Worm (Caenorhabditis elegans) whole organism, L4 larva: ENCODE results near the gene K09E2.3.
A peak's percentile ranks its signal among the peaks of the same experiment; 100 is the strongest.

Source experiments
- D1046.2 ChIP-seq: fragments of 200-800 bp; sonication (Bioruptor generic); IDR thresholded peaks from 2 replicates; pipeline ENCODE4 v1.3.6; 2022; ENCODE audit warnings: missing genetic modification characterization, missing compliant biosample characterization
- F44E2.7 ChIP-seq: fragments of 200-800 bp; sonication (Bioruptor generic); IDR thresholded peaks from 2 replicates; pipeline ENCODE4 v2.1.2; 2022; ENCODE audit warnings: missing genetic modification characterization, missing compliant biosample characterization
- T20F7.1 ChIP-seq: fragments of 200-800 bp; sonication (Bioruptor generic); optimal IDR thresholded peaks from 2 replicates; lab custom pipeline; 2018; ENCODE audit warnings: mild to moderate bottlenecking, missing genetic modification characterization, missing compliant biosample characterization
- Y75B8A.6 ChIP-seq: fragments of 200-800 bp; sonication (Bioruptor generic); IDR thresholded peaks from 2 replicates; pipeline ENCODE4 v1.3.6; 2022; ENCODE audit warnings: missing genetic modification reagents, missing genetic modification characterization, missing compliant biosample characterization
- aly-2 ChIP-seq: sonication (generic microtip); optimal IDR thresholded peaks from 2 replicates; lab custom pipeline; 2018; ENCODE audit warnings: missing biosample characterization, missing genetic modification characterization
- ama-1 ChIP-seq: fragments of 150-350 bp; optimal IDR thresholded peaks from 2 replicates; lab custom pipeline; 2014; ENCODE audit warnings: inconsistent platforms, mixed read lengths
- attf-4 ChIP-seq: sonication (generic microtip); optimal IDR thresholded peaks from 3 replicates; lab custom pipeline; 2017; ENCODE audit warnings: missing biosample characterization, missing genetic modification characterization
- ceh-20 ChIP-seq: fragments of 200-800 bp; sonication (Bioruptor generic); IDR thresholded peaks from 2 replicates; pipeline ENCODE4 v1.3.6; 2022; ENCODE audit warnings: missing genetic modification reagents, missing genetic modification characterization, missing compliant biosample characterization
- ceh-28 ChIP-seq: fragments of 150-350 bp; optimal IDR thresholded peaks from 2 replicates; lab custom pipeline; 2014; ENCODE audit warnings: missing biosample characterization, missing genetic modification reagents, missing genetic modification characterization
- ceh-44 ChIP-seq: fragments of 200-800 bp; sonication (Bioruptor generic); IDR thresholded peaks from 2 replicates; pipeline ENCODE4 v1.3.6; 2022; ENCODE audit warnings: missing genetic modification reagents, missing genetic modification characterization, missing compliant biosample characterization
- ceh-82 ChIP-seq: sonication (generic microtip); optimal IDR thresholded peaks from 2 replicates; lab custom pipeline; 2017; ENCODE audit warnings: missing biosample characterization, missing genetic modification characterization
- ces-1 ChIP-seq: fragments of 150-350 bp; sonication (generic microtip); optimal IDR thresholded peaks from 4 replicates; lab custom pipeline; 2014; ENCODE audit warnings: missing biosample characterization, missing genetic modification reagents, missing genetic modification characterization
- cey-2 ChIP-seq: sonication (generic microtip); optimal IDR thresholded peaks from 3 replicates; lab custom pipeline; 2017; ENCODE audit warnings: missing genetic modification characterization, mild to moderate bottlenecking, missing compliant biosample characterization, antibody characterized with exemption, borderline replicate concordance; ENCODE audit not compliant: insufficient read depth
- daf-16 ChIP-seq, 3 experiments: sonication (generic microtip); optimal IDR thresholded peaks; 2 replicates each; lab custom pipeline; 2016 to 2017; ENCODE audit warnings: missing genetic modification characterization in 3 of 3, missing genetic modification reagents in 3 of 3, mild to moderate bottlenecking in 2 of 3, missing compliant biosample characterization in 2 of 3, missing biosample characterization in 1 of 3, moderate library complexity in 1 of 3
- dmd-6 ChIP-seq: fragments of 200-800 bp; sonication (Bioruptor generic); IDR thresholded peaks from 2 replicates; pipeline ENCODE4 v1.3.6; 2022; ENCODE audit warnings: missing genetic modification reagents, missing genetic modification characterization, missing compliant biosample characterization
- dmd-8 ChIP-seq: fragments of 200-800 bp; sonication (Bioruptor generic); IDR thresholded peaks from 2 replicates; pipeline ENCODE4 v1.3.6; 2022; ENCODE audit warnings: missing genetic modification characterization, missing compliant biosample characterization
- dve-1 ChIP-seq: sonication (generic microtip); optimal IDR thresholded peaks from 2 replicates; lab custom pipeline; 2017; ENCODE audit warnings: antibody characterized with exemption, mild to moderate bottlenecking, missing genetic modification characterization, missing compliant biosample characterization; ENCODE audit not compliant: insufficient read depth
- egl-27 ChIP-seq: sonication (generic microtip); optimal IDR thresholded peaks from 3 replicates; lab custom pipeline; 2017; ENCODE audit warnings: missing biosample characterization, missing genetic modification reagents, missing genetic modification characterization
- fos-1 ChIP-seq: fragments of 150-350 bp; optimal IDR thresholded peaks from 2 replicates; lab custom pipeline; 2014; ENCODE audit warnings: missing biosample characterization, missing genetic modification characterization
- gei-8 ChIP-seq: fragments of 200-800 bp; sonication (Bioruptor generic); optimal IDR thresholded peaks from 2 replicates; lab custom pipeline; 2018; ENCODE audit warnings: mild to moderate bottlenecking, missing genetic modification characterization, missing compliant biosample characterization
- jun-1 ChIP-seq: fragments of 150-350 bp; optimal IDR thresholded peaks from 2 replicates; lab custom pipeline; 2014; ENCODE audit warnings: missing biosample characterization, missing genetic modification reagents, missing genetic modification characterization
- lim-7 ChIP-seq: fragments of 200-800 bp; sonication (Bioruptor generic); IDR thresholded peaks from 2 replicates; pipeline ENCODE4 v1.3.6; 2022; ENCODE audit warnings: missing genetic modification characterization, missing compliant biosample characterization
- lin-1 ChIP-seq: fragments of 200-800 bp; sonication (Bioruptor generic); IDR thresholded peaks from 2 replicates; pipeline ENCODE4 v1.3.6; 2022; ENCODE audit warnings: missing genetic modification reagents, missing genetic modification characterization, missing compliant biosample characterization
- lin-13 ChIP-seq: fragments of 150-350 bp; optimal IDR thresholded peaks from 2 replicates; lab custom pipeline; 2014; ENCODE audit warnings: missing biosample characterization, missing genetic modification reagents, missing genetic modification characterization
- lin-38 ChIP-seq: fragments of 200-800 bp; sonication (Bioruptor generic); IDR thresholded peaks from 2 replicates; pipeline ENCODE4 v1.3.6; 2022; ENCODE audit warnings: missing genetic modification reagents, missing genetic modification characterization, missing compliant biosample characterization
- lin-39 ChIP-seq: fragments of 150-350 bp; optimal IDR thresholded peaks from 2 replicates; lab custom pipeline; 2014; ENCODE audit warnings: missing biosample characterization, missing genetic modification reagents, missing genetic modification characterization
- lir-3 ChIP-seq: sonication (generic microtip); optimal IDR thresholded peaks from 2 replicates; lab custom pipeline; 2016; ENCODE audit warnings: mild to moderate bottlenecking, missing genetic modification characterization, missing compliant biosample characterization
- lsy-2 ChIP-seq, 2 experiments: fragments of 150-350 bp in 1 of 2; sonication (generic microtip) in 1 of 2; optimal IDR thresholded peaks; 2 replicates each; lab custom pipeline; 2014 to 2017; ENCODE audit warnings: missing biosample characterization in 2 of 2, missing genetic modification characterization in 2 of 2
- madf-9 ChIP-seq: fragments of 200-800 bp; sonication (Bioruptor generic); conservative IDR thresholded peaks from 2 replicates; pipeline ENCODE4 v1.3.6; 2022; ENCODE audit warnings: missing genetic modification reagents, missing genetic modification characterization, missing compliant biosample characterization
- mdt-29 ChIP-seq: fragments of 200-800 bp; sonication (Bioruptor generic); IDR thresholded peaks from 2 replicates; pipeline ENCODE4 v1.3.6; 2022; ENCODE audit warnings: missing genetic modification reagents, missing genetic modification characterization, missing compliant biosample characterization
- mes-2 ChIP-seq: sonication (generic microtip); optimal IDR thresholded peaks from 2 replicates; lab custom pipeline; 2016; ENCODE audit warnings: missing genotype, mild to moderate bottlenecking, missing genetic modification characterization, missing compliant biosample characterization; ENCODE audit not compliant: poor library complexity, severe bottlenecking
- nhr-11 ChIP-seq: fragments of 150-350 bp; optimal IDR thresholded peaks from 2 replicates; lab custom pipeline; 2014; ENCODE audit warnings: missing biosample characterization, missing genetic modification characterization
- nhr-28 ChIP-seq: fragments of 150-350 bp; optimal IDR thresholded peaks from 2 replicates; lab custom pipeline; 2014; ENCODE audit warnings: missing biosample characterization, missing genetic modification characterization
- nhr-6 ChIP-seq: fragments of 150-350 bp; optimal IDR thresholded peaks from 2 replicates; lab custom pipeline; 2014; ENCODE audit warnings: missing biosample characterization, missing genetic modification characterization
- nhr-76 ChIP-seq: fragments of 150-350 bp; optimal IDR thresholded peaks from 2 replicates; lab custom pipeline; 2014; ENCODE audit warnings: missing biosample characterization, missing genetic modification characterization
- nhr-77 ChIP-seq: fragments of 150-350 bp; optimal IDR thresholded peaks from 2 replicates; lab custom pipeline; 2014; ENCODE audit warnings: missing biosample characterization, missing genetic modification characterization
- php-3 ChIP-seq: fragments of 200-800 bp; sonication (Bioruptor generic); IDR thresholded peaks from 2 replicates; pipeline ENCODE4 v1.3.6; 2022; ENCODE audit warnings: missing genetic modification reagents, missing genetic modification characterization, missing compliant biosample characterization
- sdz-12 ChIP-seq: fragments of 200-800 bp; sonication (Bioruptor generic); optimal IDR thresholded peaks from 2 replicates; lab custom pipeline; 2018; ENCODE audit warnings: mild to moderate bottlenecking, missing genetic modification characterization, missing compliant biosample characterization
- skn-1 ChIP-seq: fragments of 150-350 bp; optimal IDR thresholded peaks from 2 replicates; lab custom pipeline; 2014; ENCODE audit warnings: missing biosample characterization, missing genetic modification characterization
- snpc-4 ChIP-seq: fragments of 150-350 bp; optimal IDR thresholded peaks from 2 replicates; lab custom pipeline; 2014; ENCODE audit warnings: missing biosample characterization, missing genetic modification characterization
- spr-1 ChIP-seq: sonication (generic microtip); optimal IDR thresholded peaks from 2 replicates; lab custom pipeline; 2016; ENCODE audit warnings: mild to moderate bottlenecking, missing genetic modification characterization, missing compliant biosample characterization
- spr-3 ChIP-seq: fragments of 200-800 bp; sonication (Bioruptor generic); optimal IDR thresholded peaks from 2 replicates; lab custom pipeline; 2018; ENCODE audit warnings: mild to moderate bottlenecking, missing genetic modification characterization, missing compliant biosample characterization
- tag-97 ChIP-seq: fragments of 200-800 bp; sonication (Bioruptor generic); IDR thresholded peaks from 2 replicates; pipeline ENCODE4 v1.3.6; 2022; ENCODE audit warnings: missing genetic modification characterization, missing compliant biosample characterization
- tra-1 ChIP-seq: fragments of 200-800 bp; sonication (Bioruptor generic); IDR thresholded peaks from 2 replicates; pipeline ENCODE4 v1.3.6; 2022; ENCODE audit warnings: missing genetic modification reagents, missing genetic modification characterization, missing compliant biosample characterization
- unc-39 ChIP-seq: sonication (generic microtip); optimal IDR thresholded peaks from 2 replicates; lab custom pipeline; 2017; ENCODE audit warnings: missing biosample characterization, missing genetic modification characterization
- unc-62 ChIP-seq, 3 experiments: fragments of 150-350 bp in 1 of 3; sonication (generic microtip); optimal IDR thresholded peaks in 2 of 3; peaks in 1 of 3; 1 replicate in 1 of 3; 2 replicates in 2 of 3; lab custom pipeline; 2014 to 2017; ENCODE audit warnings: missing biosample characterization in 3 of 3, missing genetic modification characterization in 3 of 3, missing genetic modification reagents in 3 of 3, missing genotype in 1 of 3
- zag-1 ChIP-seq: fragments of 150-350 bp; optimal IDR thresholded peaks from 2 replicates; lab custom pipeline; 2014; ENCODE audit warnings: missing biosample characterization, missing genetic modification characterization
- zfp-2 ChIP-seq: sonication (generic microtip); optimal IDR thresholded peaks from 2 replicates; lab custom pipeline; 2016; ENCODE audit warnings: mild to moderate bottlenecking, missing genetic modification characterization, missing compliant biosample characterization
- zip-11 ChIP-seq: fragments of 200-800 bp; sonication (Bioruptor generic); IDR thresholded peaks from 2 replicates; pipeline ENCODE4 v1.3.6; 2022; ENCODE audit warnings: missing genetic modification characterization, missing compliant biosample characterization
- zip-2 ChIP-seq: fragments of 150-350 bp; optimal IDR thresholded peaks from 2 replicates; lab custom pipeline; 2014; ENCODE audit warnings: missing biosample characterization, missing genetic modification characterization
- ztf-7 ChIP-seq: fragments of 150-350 bp; optimal IDR thresholded peaks from 2 replicates; lab custom pipeline; 2014; ENCODE audit warnings: missing biosample characterization, missing genetic modification characterization

The K09E2.3 gene

ce11 chrX:8638679-8639184 is 34.2 kb upstream of the K09E2.3 start (continued):
- TF ChIP-seq gei-8 (GFP tag; lab: Kevin White, UChicago) = no peak
- no peak for TF ChIP-seq nhr-6 (tag; lab: Kevin White, UChicago)
- TF ChIP-seq D1046.2 (GFP tag; lab: Robert Waterston, UW) = no peak
- TF ChIP-seq zag-1 (tag; lab: Kevin White, UChicago) = no peak
- TF ChIP-seq lin-38 (GFP tag; lab: Robert Waterston, UW) = no peak; the same call in 1 of the 2 replicates
- no peak for TF ChIP-seq zfp-2 (tag; lab: Kevin White, UChicago)
- no peak for TF ChIP-seq tra-1
- TF ChIP-seq dmd-8 (GFP tag; lab: Robert Waterston, UW) = no peak; the same call in 1 of the 2 replicates
- no peak for TF ChIP-seq nhr-77 (tag; lab: Kevin White, UChicago)
- TF ChIP-seq lsy-2 (tag; optimal IDR thresholded peaks at IDR 0.05; lab: Kevin White, UChicago) = no peak
- TF ChIP-seq unc-62 (GFP tag; optimal IDR thresholded peaks at IDR 0.05 in 1 of 2; lab: Kevin White, UChicago) = no peak
- no peak for TF ChIP-seq unc-62 (tag; optimal IDR thresholded peaks at IDR 0.05; lab: Kevin White, UChicago)
- TF ChIP-seq lin-1 (GFP tag; lab: Robert Waterston, UW) = no peak
- TF ChIP-seq nhr-28 = no peak
- no peak for TF ChIP-seq ceh-20 (GFP tag; lab: Robert Waterston, UW)
- no peak for TF ChIP-seq nhr-11 (tag; lab: Kevin White, UChicago)
- TF ChIP-seq Y75B8A.6 (GFP tag; lab: Robert Waterston, UW) = no peak
- peak; percentile 80 for TF ChIP-seq lir-3 (tag; lab: Kevin White, UChicago)
- no peak for TF ChIP-seq lin-39 (tag; lab: Kevin White, UChicago)
- peak; percentile 88 for TF ChIP-seq F44E2.7
- no peak for TF ChIP-seq skn-1 (tag; lab: Kevin White, UChicago)
- no peak for TF ChIP-seq mdt-29 (GFP tag; lab: Robert Waterston, UW)
- TF ChIP-seq T20F7.1 (GFP tag; lab: Kevin White, UChicago) = no peak
- no peak for TF ChIP-seq egl-27 (tag; lab: Kevin White, UChicago)
- peak; percentile 56 for TF ChIP-seq mes-2 (tag; lab: Kevin White, UChicago)
- TF ChIP-seq lim-7 = peak; percentile 62
- TF ChIP-seq ces-1 (GFP tag; lab: Kevin White, UChicago) = no peak
- no peak for TF ChIP-seq ama-1 (lab: Kevin White, UChicago)
- TF ChIP-seq fos-1 (tag; lab: Kevin White, UChicago) = no peak
- TF ChIP-seq zip-2 (tag; lab: Kevin White, UChicago) = peak; percentile 45
- TF ChIP-seq ceh-82 = no peak
- TF ChIP-seq aly-2 (tag; lab: Kevin White, UChicago) = no peak
- TF ChIP-seq php-3 (GFP tag; lab: Robert Waterston, UW) = peak; percentile 48; the same call in 1 of the 2 replicates
- peak in 1 of 2 experiments; percentile 84 for TF ChIP-seq daf-16 (GFP tag; optimal IDR thresholded peaks at IDR 0.05; lab: Kevin White, UChicago)
- peak; percentile 13 for TF ChIP-seq daf-16 (tag; optimal IDR thresholded peaks at IDR 0.05; lab: Kevin White, UChicago)
- no peak for TF ChIP-seq cey-2 (tag; lab: Kevin White, UChicago)
- TF ChIP-seq zip-11 = no peak; the same call in 1 of the 2 replicates
- peak; percentile 31 for TF ChIP-seq dve-1 (tag; lab: Kevin White, UChicago)
- no peak for TF ChIP-seq lin-13 (GFP tag; lab: Kevin White, UChicago)
- TF ChIP-seq ztf-7 (tag; lab: Kevin White, UChicago) = no peak
- TF ChIP-seq snpc-4 (tag; lab: Kevin White, UChicago) = no peak
- TF ChIP-seq tag-97 (GFP tag; lab: Robert Waterston, UW) = no peak
- peak; percentile 53 for TF ChIP-seq spr-1
- TF ChIP-seq unc-39 (tag; lab: Kevin White, UChicago) = no peak
- TF ChIP-seq jun-1 = no peak
- TF ChIP-seq spr-3 (GFP tag; lab: Kevin White, UChicago) = peak; percentile 57
- TF ChIP-seq sdz-12 (GFP tag; lab: Kevin White, UChicago) = no peak
- 0 out of 2 replicates have a peak, but pooled peaks have one; percentile 25 for TF ChIP-seq ceh-44
- no peak for TF ChIP-seq attf-4 (tag; lab: Kevin White, UChicago)
- TF ChIP-seq dmd-6 (GFP tag; lab: Robert Waterston, UW) = peak; percentile 13; the same call in 1 of the 2 replicates
- TF ChIP-seq ceh-28 = no peak
- TF ChIP-seq madf-9 = no peak; the same call in 1 of the 2 replicates
- TF ChIP-seq nhr-76 (tag; lab: Kevin White, UChicago) = no peak
